Worm (Caenorhabditis elegans) whole organism, L1 larva: ENCODE data around the gene acs-1.

Source experiments
- lin-15B ChIP-seq: fragments of 150-350 bp; sonication (generic microtip); optimal IDR thresholded peaks from 3 replicates; lab custom pipeline; 2014; ENCODE audit warnings: missing biosample characterization, missing genetic modification characterization
- nhr-77 ChIP-seq: fragments of 150-350 bp; optimal IDR thresholded peaks from 2 replicates; lab custom pipeline; 2014; ENCODE audit warnings: missing biosample characterization, missing genetic modification characterization
- zip-4 ChIP-seq: fragments of 200-800 bp; sonication (Bioruptor generic); optimal IDR thresholded peaks from 2 replicates; lab custom pipeline; 2018; ENCODE audit warnings: mild to moderate bottlenecking, missing genetic modification characterization, moderate library complexity, missing compliant biosample characterization

DNA sequence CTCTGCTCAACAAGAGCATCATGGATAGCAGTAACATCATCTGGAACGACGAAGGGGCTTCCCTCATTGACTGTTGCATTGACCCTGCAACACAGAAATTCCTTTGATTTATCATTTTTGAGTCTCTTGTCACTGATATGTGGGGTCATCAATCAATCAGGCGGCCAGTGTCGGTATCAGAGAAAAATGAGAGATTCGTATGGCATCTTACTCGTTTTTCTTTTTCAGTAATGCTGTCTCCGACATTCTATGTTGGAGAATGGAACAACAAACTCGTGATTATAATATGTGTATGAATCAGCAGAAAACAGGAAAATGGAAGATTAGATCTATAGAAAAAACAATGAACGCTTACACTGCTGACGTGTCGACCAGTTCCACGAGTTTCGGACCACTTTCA is 21.6 kb upstream of the acs-1 start:
- TF ChIP-seq lin-15B (tag; lab: Kevin White, UChicago) (no peak), nhr-77 (tag; lab: Kevin White, UChicago) (no peak), zip-4 (no peak)
